Worm (Caenorhabditis elegans) whole organism, mixed stage, embryonic: ENCODE data around the gene Y47C4A.1.
"Not testable (repeated sequence)": the region's sequence is repeated elsewhere in the genome, so short reads cannot be mapped to it uniquely, and the experiment has no call there.

Experiments used
- M03D4.4 ChIP-seq: sonication (generic microtip); optimal IDR thresholded peaks from 2 replicates; lab custom pipeline; 2017; ENCODE audit warnings: mild to moderate bottlenecking, missing genetic modification characterization, missing compliant biosample characterization
- blmp-1 ChIP-seq: fragments of 150-350 bp; optimal IDR thresholded peaks from 2 replicates; lab custom pipeline; 2014; ENCODE audit warnings: missing biosample characterization, missing genetic modification characterization
- ceh-39 ChIP-seq: fragments of 150-350 bp; optimal IDR thresholded peaks from 2 replicates; lab custom pipeline; 2014; ENCODE audit warnings: missing biosample characterization, missing genetic modification characterization
- ceh-43 ChIP-seq: fragments of 200-800 bp; sonication (Bioruptor generic); optimal IDR thresholded peaks from 2 replicates; lab custom pipeline; 2018; ENCODE audit warnings: mild to moderate bottlenecking, missing genetic modification characterization, moderate library complexity, missing compliant biosample characterization
- ceh-83 ChIP-seq: fragments of 200-800 bp; sonication (Bioruptor generic); optimal IDR thresholded peaks from 2 replicates; lab custom pipeline; 2018; ENCODE audit warnings: mild to moderate bottlenecking, missing genetic modification characterization, missing compliant biosample characterization
- cnd-1 ChIP-seq: fragments of 200-800 bp; sonication (Bioruptor generic); optimal IDR thresholded peaks from 2 replicates; lab custom pipeline; 2018; ENCODE audit warnings: mild to moderate bottlenecking, missing genetic modification characterization, missing compliant biosample characterization
- drap-1 ChIP-seq: fragments of 200-800 bp; sonication (Bioruptor generic); optimal IDR thresholded peaks from 3 replicates; lab custom pipeline; 2018; ENCODE audit warnings: mild to moderate bottlenecking, missing genetic modification characterization, missing compliant biosample characterization
- elt-1 ChIP-seq: sonication (generic microtip); optimal IDR thresholded peaks from 2 replicates; lab custom pipeline; 2017; ENCODE audit warnings: missing genetic modification characterization, mild to moderate bottlenecking, missing compliant biosample characterization, antibody characterized with exemption, moderate library complexity, borderline replicate concordance; ENCODE audit not compliant: insufficient read depth
- elt-3 ChIP-seq: fragments of 150-350 bp; optimal IDR thresholded peaks from 2 replicates; lab custom pipeline; 2014; ENCODE audit warnings: missing biosample characterization, missing genetic modification characterization
- flh-1 ChIP-seq: fragments of 200-800 bp; sonication (Bioruptor generic); optimal IDR thresholded peaks from 2 replicates; lab custom pipeline; 2018; ENCODE audit warnings: mild to moderate bottlenecking, missing genetic modification characterization, moderate library complexity, missing compliant biosample characterization
- ham-2 ChIP-seq: fragments of 200-800 bp; sonication (Bioruptor generic); optimal IDR thresholded peaks from 2 replicates; lab custom pipeline; 2018; ENCODE audit warnings: mild to moderate bottlenecking, missing genetic modification characterization, missing compliant biosample characterization
- lin-13 ChIP-seq: fragments of 150-350 bp; optimal IDR thresholded peaks from 2 replicates; lab custom pipeline; 2014; ENCODE audit warnings: missing biosample characterization, missing genetic modification characterization
- lin-32 ChIP-seq: fragments of 200-800 bp; sonication (Bioruptor generic); optimal IDR thresholded peaks from 2 replicates; lab custom pipeline; 2018; ENCODE audit warnings: mild to moderate bottlenecking, missing genetic modification characterization, missing compliant biosample characterization
- lsy-2 ChIP-seq: fragments of 150-350 bp; optimal IDR thresholded peaks from 2 replicates; lab custom pipeline; 2014; ENCODE audit warnings: missing biosample characterization, missing genetic modification characterization
- mab-5 ChIP-seq: fragments of 150-350 bp; optimal IDR thresholded peaks from 2 replicates; lab custom pipeline; 2014; ENCODE audit warnings: missing biosample characterization, missing genetic modification characterization
- mep-1 ChIP-seq: fragments of 150-350 bp; optimal IDR thresholded peaks from 2 replicates; lab custom pipeline; 2017; ENCODE audit warnings: missing biosample characterization, missing genetic modification reagents, missing genetic modification characterization, inconsistent platforms
- mls-2 ChIP-seq: sonication (generic microtip); optimal IDR thresholded peaks from 2 replicates; lab custom pipeline; 2016; ENCODE audit warnings: mild to moderate bottlenecking, missing genetic modification characterization, moderate library complexity, missing compliant biosample characterization
- nhr-12 ChIP-seq: fragments of 150-350 bp; optimal IDR thresholded peaks from 2 replicates; lab custom pipeline; 2014; ENCODE audit warnings: missing biosample characterization, missing genetic modification characterization
- nhr-2 ChIP-seq: fragments of 150-350 bp; optimal IDR thresholded peaks from 2 replicates; lab custom pipeline; 2014; ENCODE audit warnings: missing biosample characterization, missing genetic modification characterization
- nhr-237 ChIP-seq: fragments of 150-350 bp; optimal IDR thresholded peaks from 2 replicates; lab custom pipeline; 2014; ENCODE audit warnings: missing biosample characterization, missing genetic modification characterization
- nhr-28 ChIP-seq: fragments of 150-350 bp; optimal IDR thresholded peaks from 2 replicates; lab custom pipeline; 2014; ENCODE audit warnings: missing biosample characterization, missing genetic modification characterization
- pha-4 ChIP-seq: fragments of 150-350 bp; optimal IDR thresholded peaks from 2 replicates; lab custom pipeline; 2018; ENCODE audit warnings: missing biosample characterization, missing genetic modification reagents, missing genetic modification characterization
- sem-2 ChIP-seq: fragments of 200-800 bp; sonication (Bioruptor generic); optimal IDR thresholded peaks from 2 replicates; lab custom pipeline; 2018; ENCODE audit warnings: mild to moderate bottlenecking, missing genetic modification characterization, missing compliant biosample characterization
- snpc-4 ChIP-seq: fragments of 150-350 bp; optimal IDR thresholded peaks from 2 replicates; lab custom pipeline; 2014; ENCODE audit warnings: missing biosample characterization, missing genetic modification characterization
- tbx-8 ChIP-seq: fragments of 200-800 bp; sonication (Bioruptor generic); optimal IDR thresholded peaks from 2 replicates; lab custom pipeline; 2018; ENCODE audit warnings: mild to moderate bottlenecking, missing genetic modification characterization, moderate library complexity, missing compliant biosample characterization
- unc-120 ChIP-seq: sonication (generic microtip); optimal IDR thresholded peaks from 2 replicates; lab custom pipeline; 2017; ENCODE audit warnings: missing genetic modification characterization, missing compliant biosample characterization; ENCODE audit not compliant: poor library complexity, severe bottlenecking
- unc-39 ChIP-seq: fragments of 150-350 bp; optimal IDR thresholded peaks from 2 replicates; lab custom pipeline; 2014; ENCODE audit warnings: missing biosample characterization, missing genetic modification characterization
- unc-62 ChIP-seq: fragments of 150-350 bp; optimal IDR thresholded peaks from 2 replicates; lab custom pipeline; 2014; ENCODE audit warnings: missing biosample characterization, missing genetic modification reagents, missing genetic modification characterization
- zip-8 ChIP-seq: fragments of 150-350 bp; optimal IDR thresholded peaks from 2 replicates; lab custom pipeline; 2014; ENCODE audit warnings: missing biosample characterization, missing genetic modification characterization
- ztf-11 ChIP-seq: fragments of 150-350 bp; optimal IDR thresholded peaks from 2 replicates; lab custom pipeline; 2014; ENCODE audit warnings: missing biosample characterization, missing genetic modification characterization

The Y47C4A.1 gene

ce11 chrX:286116-286515 lies at the start of gene Y47C4A.1:
Y47C4A.1 (minus strand) TSS chrX:286216.
- not testable (repeated sequence) for TF ChIP-seq drap-1 (GFP tag; lab: Kevin White, UChicago); unc-39 (tag; lab: Kevin White, UChicago); nhr-237 (tag; lab: Kevin White, UChicago)

- TF ChIP-seq mab-5, result no peak
- TF ChIP-seq flh-1 (GFP tag; lab: Kevin White, UChicago), result no peak
- TF ChIP-seq mep-1, result no peak
- TF ChIP-seq unc-62 (GFP tag; lab: Kevin White, UChicago), result no peak
- TF ChIP-seq pha-4, result no peak
- TF ChIP-seq unc-39 (tag; lab: Kevin White, UChicago), result no peak
- TF ChIP-seq M03D4.4 (tag; lab: Kevin White, UChicago), result no peak
- TF ChIP-seq cnd-1 (tag; lab: Kevin White, UChicago), result no peak
- no peak for TF ChIP-seq sem-2 (GFP tag; lab: Kevin White, UChicago)
- TF ChIP-seq elt-1 (tag; lab: Kevin White, UChicago), result no peak
- no peak for TF ChIP-seq mls-2 (tag; lab: Kevin White, UChicago)
- no peak for TF ChIP-seq lin-32 (GFP tag; lab: Kevin White, UChicago)
- no peak for TF ChIP-seq drap-1 (GFP tag; lab: Kevin White, UChicago)
- TF ChIP-seq ham-2 (GFP tag; lab: Kevin White, UChicago), result no peak
- no peak for TF ChIP-seq snpc-4 (tag; lab: Kevin White, UChicago)
- no peak for TF ChIP-seq lsy-2 (tag; lab: Kevin White, UChicago)
- no peak for TF ChIP-seq ceh-43 (GFP tag; lab: Kevin White, UChicago)
- TF ChIP-seq elt-3, result no peak
Observed at ce11 chrX:334452-334851, 48.4 kb upstream of the Y47C4A.1 start.

ce11 chrX:332643-333042 lies 46.6 kb upstream of the Y47C4A.1 start:
- TF ChIP-seq blmp-1 (no peak), flh-1 (GFP tag; lab: Kevin White, UChicago) (no peak), elt-1 (tag; lab: Kevin White, UChicago) (no peak), lin-13 (tag; lab: Kevin White, UChicago) (no peak), ceh-43 (GFP tag; lab: Kevin White, UChicago) (no peak), unc-120 (tag; lab: Kevin White, UChicago) (no peak), sem-2 (GFP tag; lab: Kevin White, UChicago) (no peak), drap-1 (GFP tag; lab: Kevin White, UChicago) (no peak), mep-1 (no peak), unc-39 (tag; lab: Kevin White, UChicago) (no peak), snpc-4 (tag; lab: Kevin White, UChicago) (no peak), ceh-39 (no peak), M03D4.4 (tag; lab: Kevin White, UChicago) (no peak), elt-3 (no peak), lin-32 (GFP tag; lab: Kevin White, UChicago) (no peak), nhr-12 (tag; lab: Kevin White, UChicago) (no peak), zip-8 (tag; lab: Kevin White, UChicago) (no peak)

ce11 chrX:328736-329135 lies 42.7 kb upstream of the Y47C4A.1 start:
- TF ChIP-seq elt-1 (tag; lab: Kevin White, UChicago) (no peak), lin-13 (tag; lab: Kevin White, UChicago) (no peak), ztf-11 (tag; lab: Kevin White, UChicago) (no peak), M03D4.4 (tag; lab: Kevin White, UChicago) (no peak), tbx-8 (no peak), ceh-43 (GFP tag; lab: Kevin White, UChicago) (no peak), lsy-2 (tag; lab: Kevin White, UChicago) (no peak), nhr-237 (tag; lab: Kevin White, UChicago) (no peak), ceh-83 (no peak), pha-4 (no peak), nhr-28 (tag; lab: Kevin White, UChicago) (no peak), nhr-2 (tag; lab: Kevin White, UChicago) (no peak), drap-1 (GFP tag; lab: Kevin White, UChicago) (no peak), mls-2 (tag; lab: Kevin White, UChicago) (no peak), nhr-12 (tag; lab: Kevin White, UChicago) (no peak)
